Worm (Caenorhabditis elegans) whole organism, L4 larva: Measurements from ENCODE around the gene C25E10.11.
A peak's percentile ranks its signal among the peaks of the same experiment; 100 is the strongest.

Experiments
- D1046.2 ChIP-seq: fragments of 200-800 bp; sonication (Bioruptor generic); IDR thresholded peaks from 2 replicates; pipeline ENCODE4 v1.3.6; 2022; ENCODE audit warnings: missing genetic modification characterization, missing compliant biosample characterization
- F49E8.2 ChIP-seq: sonication (generic microtip); optimal IDR thresholded peaks from 2 replicates; lab custom pipeline; 2016; ENCODE audit warnings: missing compliant biosample characterization, mild to moderate bottlenecking, missing genetic modification characterization, borderline replicate concordance
- T20F7.1 ChIP-seq: fragments of 200-800 bp; sonication (Bioruptor generic); optimal IDR thresholded peaks from 2 replicates; lab custom pipeline; 2018; ENCODE audit warnings: mild to moderate bottlenecking, missing genetic modification characterization, missing compliant biosample characterization
- Y105C5A.15 ChIP-seq: fragments of 200-800 bp; sonication (Bioruptor generic); IDR thresholded peaks from 2 replicates; pipeline ENCODE4 v1.3.6; 2022; ENCODE audit warnings: missing genetic modification characterization, missing compliant biosample characterization
- Y48G9A.11 ChIP-seq: fragments of 200-800 bp; sonication (Bioruptor generic); IDR thresholded peaks from 2 replicates; pipeline ENCODE4 v1.3.6; 2022; ENCODE audit warnings: missing genetic modification reagents, missing genetic modification characterization, missing compliant biosample characterization
- Y75B8A.6 ChIP-seq: fragments of 200-800 bp; sonication (Bioruptor generic); IDR thresholded peaks from 2 replicates; pipeline ENCODE4 v1.3.6; 2022; ENCODE audit warnings: missing genetic modification reagents, missing genetic modification characterization, missing compliant biosample characterization
- aha-1 ChIP-seq: fragments of 150-350 bp; peaks from one replicate; lab custom pipeline; 2014; ENCODE audit warnings: missing biosample characterization, missing genetic modification characterization
- arid-1 ChIP-seq: fragments of 200-800 bp; sonication (Bioruptor generic); conservative IDR thresholded peaks from 2 replicates; pipeline ENCODE4 v1.3.6; 2022; ENCODE audit warnings: missing genetic modification reagents, missing genetic modification characterization, missing compliant biosample characterization
- ceh-28 ChIP-seq: fragments of 150-350 bp; optimal IDR thresholded peaks from 2 replicates; lab custom pipeline; 2014; ENCODE audit warnings: missing biosample characterization, missing genetic modification reagents, missing genetic modification characterization
- ceh-32 ChIP-seq: sonication (generic microtip); optimal IDR thresholded peaks from 2 replicates; lab custom pipeline; 2016; ENCODE audit warnings: mild to moderate bottlenecking, missing genetic modification characterization, missing compliant biosample characterization; ENCODE audit not compliant: poor library complexity
- ceh-44 ChIP-seq: fragments of 200-800 bp; sonication (Bioruptor generic); IDR thresholded peaks from 2 replicates; pipeline ENCODE4 v1.3.6; 2022; ENCODE audit warnings: missing genetic modification reagents, missing genetic modification characterization, missing compliant biosample characterization
- ceh-62 ChIP-seq: sonication (generic microtip); optimal IDR thresholded peaks from 2 replicates; lab custom pipeline; 2017; ENCODE audit warnings: missing biosample characterization, missing genetic modification characterization
- cey-2 ChIP-seq: sonication (generic microtip); optimal IDR thresholded peaks from 3 replicates; lab custom pipeline; 2017; ENCODE audit warnings: missing genetic modification characterization, mild to moderate bottlenecking, missing compliant biosample characterization, antibody characterized with exemption, borderline replicate concordance; ENCODE audit not compliant: insufficient read depth
- daf-12 ChIP-seq: fragments of 150-350 bp; optimal IDR thresholded peaks from 2 replicates; lab custom pipeline; 2014; ENCODE audit warnings: missing biosample characterization, missing genetic modification reagents, missing genetic modification characterization
- daf-16 ChIP-seq, 3 experiments: sonication (generic microtip); optimal IDR thresholded peaks; 2 replicates each; lab custom pipeline; 2016 to 2017; ENCODE audit warnings: missing genetic modification characterization in 3 of 3, missing genetic modification reagents in 3 of 3, mild to moderate bottlenecking in 2 of 3, missing compliant biosample characterization in 2 of 3, missing biosample characterization in 1 of 3, moderate library complexity in 1 of 3
- daf-19 ChIP-seq: fragments of 200-800 bp; sonication (Bioruptor generic); conservative IDR thresholded peaks from 2 replicates; pipeline ENCODE4 v1.3.6; 2022; ENCODE audit warnings: missing genetic modification characterization, missing compliant biosample characterization
- dmd-6 ChIP-seq: fragments of 200-800 bp; sonication (Bioruptor generic); IDR thresholded peaks from 2 replicates; pipeline ENCODE4 v1.3.6; 2022; ENCODE audit warnings: missing genetic modification reagents, missing genetic modification characterization, missing compliant biosample characterization
- dmd-8 ChIP-seq: fragments of 200-800 bp; sonication (Bioruptor generic); IDR thresholded peaks from 2 replicates; pipeline ENCODE4 v1.3.6; 2022; ENCODE audit warnings: missing genetic modification characterization, missing compliant biosample characterization
- duxl-1 ChIP-seq: sonication (generic microtip); optimal IDR thresholded peaks from 2 replicates; lab custom pipeline; 2016; ENCODE audit warnings: mild to moderate bottlenecking, missing genetic modification characterization, moderate library complexity, missing compliant biosample characterization; ENCODE audit not compliant: poor library complexity
- egl-27 ChIP-seq: sonication (generic microtip); optimal IDR thresholded peaks from 3 replicates; lab custom pipeline; 2017; ENCODE audit warnings: missing biosample characterization, missing genetic modification reagents, missing genetic modification characterization
- egl-43 ChIP-seq: fragments of 200-800 bp; sonication (Bioruptor generic); IDR thresholded peaks from 2 replicates; pipeline ENCODE4 v1.3.6; 2022; ENCODE audit warnings: missing genetic modification reagents, missing genetic modification characterization, missing compliant biosample characterization
- hlh-30 ChIP-seq: sonication (generic microtip); optimal IDR thresholded peaks from 2 replicates; lab custom pipeline; 2017; ENCODE audit warnings: antibody characterized with exemption, mild to moderate bottlenecking, missing genetic modification characterization, missing compliant biosample characterization; ENCODE audit not compliant: insufficient read depth
- lim-7 ChIP-seq: fragments of 200-800 bp; sonication (Bioruptor generic); IDR thresholded peaks from 2 replicates; pipeline ENCODE4 v1.3.6; 2022; ENCODE audit warnings: missing genetic modification characterization, missing compliant biosample characterization
- lsy-2 ChIP-seq, 2 experiments: fragments of 150-350 bp in 1 of 2; sonication (generic microtip) in 1 of 2; optimal IDR thresholded peaks; 2 replicates each; lab custom pipeline; 2014 to 2017; ENCODE audit warnings: missing biosample characterization in 2 of 2, missing genetic modification characterization in 2 of 2
- madf-5 ChIP-seq, 2 experiments: fragments of 200-800 bp; sonication (Bioruptor generic); IDR thresholded peaks; 2 replicates each; pipeline ENCODE4 v1.3.6; 2022; ENCODE audit warnings: missing compliant biosample characterization in 2 of 2, missing genetic modification characterization in 2 of 2
- mdl-1 ChIP-seq, 2 experiments: fragments of 150-350 bp in 1 of 2; sonication (generic microtip) in 1 of 2; optimal IDR thresholded peaks; 2 replicates each; lab custom pipeline; 2014 to 2017; ENCODE audit warnings: missing biosample characterization in 2 of 2, missing genetic modification characterization in 2 of 2
- mes-2 ChIP-seq: sonication (generic microtip); optimal IDR thresholded peaks from 2 replicates; lab custom pipeline; 2016; ENCODE audit warnings: missing genotype, mild to moderate bottlenecking, missing genetic modification characterization, missing compliant biosample characterization; ENCODE audit not compliant: poor library complexity, severe bottlenecking
- mxl-2 ChIP-seq: fragments of 200-800 bp; sonication (Bioruptor generic); conservative IDR thresholded peaks from 2 replicates; pipeline ENCODE4 v1.3.6; 2022; ENCODE audit warnings: missing genetic modification reagents, missing genetic modification characterization, missing compliant biosample characterization
- nhr-10 ChIP-seq: fragments of 150-350 bp; optimal IDR thresholded peaks from 2 replicates; lab custom pipeline; 2014; ENCODE audit warnings: missing biosample characterization, missing genetic modification characterization
- nhr-102 ChIP-seq: sonication (generic microtip); optimal IDR thresholded peaks from 2 replicates; lab custom pipeline; 2016; ENCODE audit warnings: mild to moderate bottlenecking, missing genetic modification characterization, moderate library complexity, missing compliant biosample characterization
- nhr-11 ChIP-seq: fragments of 150-350 bp; optimal IDR thresholded peaks from 2 replicates; lab custom pipeline; 2014; ENCODE audit warnings: missing biosample characterization, missing genetic modification characterization
- nhr-111 ChIP-seq: fragments of 200-800 bp; sonication (Bioruptor generic); optimal IDR thresholded peaks from 2 replicates; lab custom pipeline; 2018; ENCODE audit warnings: mild to moderate bottlenecking, missing genetic modification characterization, missing compliant biosample characterization
- nhr-25 ChIP-seq: sonication (generic microtip); optimal IDR thresholded peaks from 2 replicates; lab custom pipeline; 2017; ENCODE audit warnings: missing genetic modification characterization, mild to moderate bottlenecking, missing compliant biosample characterization, antibody characterized with exemption, moderate library complexity, borderline replicate concordance; ENCODE audit not compliant: insufficient read depth
- nhr-41 ChIP-seq: fragments of 200-800 bp; sonication (Bioruptor generic); IDR thresholded peaks from 2 replicates; pipeline ENCODE4 v1.3.6; 2022; ENCODE audit warnings: missing genetic modification reagents, missing genetic modification characterization, missing compliant biosample characterization
- nhr-48 ChIP-seq: sonication (generic microtip); optimal IDR thresholded peaks from 2 replicates; lab custom pipeline; 2016; ENCODE audit warnings: mild to moderate bottlenecking, missing genetic modification characterization, missing compliant biosample characterization
- nhr-77 ChIP-seq: fragments of 150-350 bp; optimal IDR thresholded peaks from 2 replicates; lab custom pipeline; 2014; ENCODE audit warnings: missing biosample characterization, missing genetic modification characterization
- php-3 ChIP-seq: fragments of 200-800 bp; sonication (Bioruptor generic); IDR thresholded peaks from 2 replicates; pipeline ENCODE4 v1.3.6; 2022; ENCODE audit warnings: missing genetic modification reagents, missing genetic modification characterization, missing compliant biosample characterization
- rbr-2 ChIP-seq: sonication (generic microtip); optimal IDR thresholded peaks from 2 replicates; lab custom pipeline; 2016; ENCODE audit warnings: missing genotype, missing genetic modification characterization, missing compliant biosample characterization
- saeg-2 ChIP-seq: fragments of 200-800 bp; sonication (Bioruptor generic); IDR thresholded peaks from 2 replicates; pipeline ENCODE4 v1.3.6; 2022; ENCODE audit warnings: missing genetic modification reagents, missing genetic modification characterization, missing compliant biosample characterization
- sdz-12 ChIP-seq: fragments of 200-800 bp; sonication (Bioruptor generic); optimal IDR thresholded peaks from 2 replicates; lab custom pipeline; 2018; ENCODE audit warnings: mild to moderate bottlenecking, missing genetic modification characterization, missing compliant biosample characterization
- skn-1 ChIP-seq: fragments of 150-350 bp; optimal IDR thresholded peaks from 2 replicates; lab custom pipeline; 2014; ENCODE audit warnings: missing biosample characterization, missing genetic modification characterization
- snpc-1.2 ChIP-seq: fragments of 200-800 bp; sonication (Bioruptor generic); IDR thresholded peaks from 2 replicates; pipeline ENCODE4 v1.3.6; 2022; ENCODE audit warnings: missing genetic modification reagents, missing genetic modification characterization, missing compliant biosample characterization
- spr-3 ChIP-seq: fragments of 200-800 bp; sonication (Bioruptor generic); optimal IDR thresholded peaks from 2 replicates; lab custom pipeline; 2018; ENCODE audit warnings: mild to moderate bottlenecking, missing genetic modification characterization, missing compliant biosample characterization
- tag-97 ChIP-seq: fragments of 200-800 bp; sonication (Bioruptor generic); IDR thresholded peaks from 2 replicates; pipeline ENCODE4 v1.3.6; 2022; ENCODE audit warnings: missing genetic modification characterization, missing compliant biosample characterization
- tra-1 ChIP-seq: fragments of 200-800 bp; sonication (Bioruptor generic); IDR thresholded peaks from 2 replicates; pipeline ENCODE4 v1.3.6; 2022; ENCODE audit warnings: missing genetic modification reagents, missing genetic modification characterization, missing compliant biosample characterization
- unc-39 ChIP-seq: sonication (generic microtip); optimal IDR thresholded peaks from 2 replicates; lab custom pipeline; 2017; ENCODE audit warnings: missing biosample characterization, missing genetic modification characterization
- zfp-2 ChIP-seq: sonication (generic microtip); optimal IDR thresholded peaks from 2 replicates; lab custom pipeline; 2016; ENCODE audit warnings: mild to moderate bottlenecking, missing genetic modification characterization, missing compliant biosample characterization
- zip-11 ChIP-seq: fragments of 200-800 bp; sonication (Bioruptor generic); IDR thresholded peaks from 2 replicates; pipeline ENCODE4 v1.3.6; 2022; ENCODE audit warnings: missing genetic modification characterization, missing compliant biosample characterization

The C25E10.11 gene

DNA sequence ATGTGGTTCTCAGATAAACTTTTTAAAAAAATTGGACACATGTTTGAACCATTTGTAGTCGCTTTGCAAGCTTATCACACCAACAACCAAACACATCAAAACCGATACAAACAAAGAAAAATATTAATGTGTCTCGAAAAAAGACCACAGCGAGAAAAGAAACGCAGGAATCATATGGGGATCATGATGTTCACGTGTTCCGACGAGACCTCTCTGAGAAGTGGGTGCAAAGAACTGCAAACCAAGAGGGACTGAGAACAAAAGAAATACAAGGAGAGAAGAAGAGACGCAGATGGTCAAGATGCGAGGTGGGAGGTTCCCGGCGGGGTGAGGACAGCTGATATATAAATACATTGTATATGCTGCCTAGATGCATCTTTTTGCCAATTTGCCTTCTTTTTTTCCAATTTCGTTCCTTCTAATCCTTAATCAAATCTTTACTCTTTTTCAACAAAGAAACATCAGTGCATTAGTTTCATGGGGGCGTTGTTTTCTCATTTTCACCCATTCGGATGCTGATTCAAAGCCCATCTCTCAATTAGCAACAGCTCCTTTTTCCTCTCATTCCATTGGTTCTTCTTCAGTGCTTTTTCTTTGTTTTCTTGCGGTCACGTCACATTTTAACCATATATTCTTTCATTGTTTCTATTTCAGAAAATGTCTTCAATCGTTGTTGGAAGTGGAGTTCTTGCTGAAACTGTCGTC lies 37.2 kb upstream of the C25E10.11 start, which contains the start of gene F21C10.10 (continued):
- no peak for TF ChIP-seq nhr-41
- TF ChIP-seq lim-7 (GFP tag; lab: Robert Waterston, UW) = no peak
- peak; percentile 87 for TF ChIP-seq nhr-11 (tag; lab: Kevin White, UChicago)
- TF ChIP-seq tag-97 = no peak
- TF ChIP-seq nhr-111 = no peak
- peak; percentile 99 for TF ChIP-seq nhr-48 (tag; lab: Kevin White, UChicago)
- peak; percentile 59 for TF ChIP-seq nhr-25 (tag; lab: Kevin White, UChicago)
- TF ChIP-seq dmd-6 (GFP tag; lab: Robert Waterston, UW) = peak; percentile 99
- peak; percentile 55 to 81 for TF ChIP-seq lsy-2 (tag; optimal IDR thresholded peaks at IDR 0.05; lab: Kevin White, UChicago)
- TF ChIP-seq dmd-8 (GFP tag; lab: Robert Waterston, UW) = no peak
- no peak for TF ChIP-seq egl-27
- TF ChIP-seq nhr-77 (tag; lab: Kevin White, UChicago) = peak; percentile 87
- no peak for TF ChIP-seq ceh-32
- TF ChIP-seq Y75B8A.6 = no peak
- no peak for TF ChIP-seq sdz-12
- no peak for TF ChIP-seq mes-2
- TF ChIP-seq hlh-30 (tag; lab: Kevin White, UChicago) = peak; percentile 99
- TF ChIP-seq ceh-44 (GFP tag; lab: Robert Waterston, UW) = no peak
- TF ChIP-seq saeg-2 (GFP tag; lab: Robert Waterston, UW) = peak; percentile 94
- no peak for TF ChIP-seq duxl-1 (tag; lab: Kevin White, UChicago)
- no peak for TF ChIP-seq daf-12 (tag; lab: Kevin White, UChicago)
- TF ChIP-seq skn-1 = no peak
- TF ChIP-seq zfp-2 (tag; lab: Kevin White, UChicago) = no peak
- TF ChIP-seq nhr-10 (tag; lab: Kevin White, UChicago) = peak; percentile 85
- TF ChIP-seq Y48G9A.11 = no peak
- no peak for TF ChIP-seq snpc-1.2 (GFP tag; lab: Robert Waterston, UW)
- peak; percentile 94 for TF ChIP-seq tra-1 (GFP tag; lab: Robert Waterston, UW)
- TF ChIP-seq rbr-2 (tag; lab: Kevin White, UChicago) = peak; percentile 66
- TF ChIP-seq madf-5 (GFP tag; IDR thresholded peaks at IDR 0.05; lab: Robert Waterston, UW) = 0 out of 4 replicates have a peak, but pooled peaks of 1 of the 2 experiments have one; percentile 64
- TF ChIP-seq arid-1 (GFP tag; lab: Robert Waterston, UW) = 0 out of 2 replicates have a peak, but pooled peaks have one; percentile 8
- no peak for TF ChIP-seq ceh-62 (tag; lab: Kevin White, UChicago)
- TF ChIP-seq F49E8.2 = no peak
- TF ChIP-seq Y105C5A.15 (GFP tag; lab: Robert Waterston, UW) = no peak
- no peak for TF ChIP-seq unc-39 (tag; lab: Kevin White, UChicago)
- no peak for TF ChIP-seq zip-11 (GFP tag; lab: Robert Waterston, UW)
- TF ChIP-seq ceh-28 = no peak
- TF ChIP-seq egl-43 = no peak
- peak; percentile 86 for TF ChIP-seq php-3
- TF ChIP-seq nhr-102 (tag; lab: Kevin White, UChicago) = peak; percentile 93
- TF ChIP-seq D1046.2 (GFP tag; lab: Robert Waterston, UW) = no peak
- peak; percentile 68 for TF ChIP-seq T20F7.1
- TF ChIP-seq daf-19 (GFP tag; lab: Robert Waterston, UW) = no peak
- TF ChIP-seq cey-2 (tag; lab: Kevin White, UChicago) = peak; percentile 95
- peak; percentile 49 for TF ChIP-seq spr-3 (GFP tag; lab: Kevin White, UChicago)
- peak; percentile 77 to 96 for TF ChIP-seq mdl-1 (tag; optimal IDR thresholded peaks at IDR 0.05; lab: Kevin White, UChicago)
- TF ChIP-seq daf-16 (GFP tag; optimal IDR thresholded peaks at IDR 0.05; lab: Kevin White, UChicago) = peak; percentile 61 to 92
- TF ChIP-seq daf-16 (tag; optimal IDR thresholded peaks at IDR 0.05; lab: Kevin White, UChicago) = peak; percentile 91
- peak; percentile 98 for TF ChIP-seq mxl-2 (GFP tag; lab: Robert Waterston, UW)
- TF ChIP-seq aha-1 (tag; lab: Kevin White, UChicago) = peak; percentile 99
